Fruit fly (Drosophila melanogaster): ENCODE measurements around the gene Flo2.

DNA sequence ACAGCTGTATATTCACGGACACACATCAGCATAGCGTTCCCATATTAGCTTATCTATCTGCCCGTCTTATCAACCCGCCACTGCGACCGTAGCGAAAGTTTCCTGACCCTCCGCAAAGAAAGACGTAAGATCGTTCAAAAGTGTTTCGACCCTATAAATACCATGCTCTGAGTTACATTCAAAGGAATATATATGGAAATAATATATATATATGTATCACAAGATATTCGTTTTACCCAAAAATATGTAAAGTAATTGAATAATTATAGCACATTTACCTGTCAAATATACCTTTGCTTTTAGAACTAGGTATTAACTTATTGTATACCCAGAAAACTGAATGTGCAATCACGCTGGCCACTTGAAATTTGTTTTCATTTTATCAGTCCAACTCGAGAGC, 28.7 kb upstream of the Flo2 start:
- TF ChIP-seq Jarid2 (GFP tag; optimal IDR thresholded peaks at IDR 0.05) = no peak
- no peak for TF ChIP-seq CG13287 (GFP tag; IDR thresholded peaks at IDR 0.05; ENCODE audit: partially characterized antibody)
- TF ChIP-seq CG12104 (GFP tag; optimal IDR thresholded peaks at IDR 0.05) = no peak
- no peak for TF ChIP-seq br (optimal IDR thresholded peaks at IDR 0.05)
- TF ChIP-seq dpn (GFP tag; optimal IDR thresholded peaks at IDR 0.05) = no peak
- no peak for TF ChIP-seq Nf-YA (GFP tag; IDR thresholded peaks at IDR 0.05)
- no peak for TF ChIP-seq CG10209 (GFP tag; optimal IDR thresholded peaks at IDR 0.05)
- no peak for TF ChIP-seq fd96Cb (tag; optimal IDR thresholded peaks at IDR 0.05)
- no peak for TF ChIP-seq NC2β (GFP tag; optimal IDR thresholded peaks at IDR 0.05)
- TF ChIP-seq Chrac-16 (GFP tag; optimal IDR thresholded peaks at IDR 0.05) = no peak
- TF ChIP-seq ftz-f1 (GFP tag; optimal IDR thresholded peaks at IDR 0.05) = no peak
